Fruit fly (Drosophila melanogaster): ENCODE results near the gene Strump.

Gene Strump

dm6 chr3L:16112069-16112820 lies 9.6 kb upstream of the Strump start, which contains the start of gene Zn72D (continued):
- no peak for TF ChIP-seq eve (GFP tag; optimal IDR thresholded peaks at IDR 0.05)
- TF ChIP-seq nerfin-1 (tag; optimal IDR thresholded peaks at IDR 0.05): peak; percentile 9
- no peak for TF ChIP-seq ERR (GFP tag; optimal IDR thresholded peaks at IDR 0.05)
- peak; percentile 22 for TF ChIP-seq CG12659 (GFP tag; optimal IDR thresholded peaks at IDR 0.05)
- TF ChIP-seq B-H2 (GFP tag; optimal IDR thresholded peaks at IDR 0.05): no peak
- no peak for TF ChIP-seq CG6254 (GFP tag; optimal IDR thresholded peaks at IDR 0.05)
- no peak for TF ChIP-seq tap (tag; optimal IDR thresholded peaks at IDR 0.05)
- TF ChIP-seq Fer3 (tag; optimal IDR thresholded peaks at IDR 0.05): no peak
- TF ChIP-seq CG4730 (GFP tag; IDR thresholded peaks at IDR 0.05): no peak
- no peak for TF ChIP-seq CG10654 (GFP tag; optimal IDR thresholded peaks at IDR 0.05)
- TF ChIP-seq CG15514 (GFP tag; optimal IDR thresholded peaks at IDR 0.05): peak; percentile 21
- TF ChIP-seq Mrtf (GFP tag; IDR thresholded peaks at IDR 0.05): no peak
- TF ChIP-seq ash1 (GFP tag; optimal IDR thresholded peaks at IDR 0.05): no peak
- no peak for TF ChIP-seq shn (GFP tag; optimal IDR thresholded peaks at IDR 0.05)
- no peak for TF ChIP-seq klu (GFP tag; IDR thresholded peaks at IDR 0.05)
- TF ChIP-seq CG15601 (tag; optimal IDR thresholded peaks at IDR 0.05): no peak
- TF ChIP-seq bowl (GFP tag; IDR thresholded peaks at IDR 0.05): no peak
- no peak for TF ChIP-seq eyg (GFP tag; optimal IDR thresholded peaks at IDR 0.05)
- peak; percentile 60 for TF ChIP-seq CG9797 (GFP tag; optimal IDR thresholded peaks at IDR 0.05)
- TF ChIP-seq CG13624 (GFP tag; optimal IDR thresholded peaks at IDR 0.05): no peak
- TF ChIP-seq run (tag; optimal IDR thresholded peaks at IDR 0.05): no peak
- no peak for TF ChIP-seq CG10979 (tag; optimal IDR thresholded peaks at IDR 0.05)
- no peak for TF ChIP-seq Dip2 (GFP tag; IDR thresholded peaks at IDR 0.05)
- TF ChIP-seq CG30403 (GFP tag; optimal IDR thresholded peaks at IDR 0.05): no peak
- no peak for TF ChIP-seq emc (GFP tag; optimal IDR thresholded peaks at IDR 0.05)
- TF ChIP-seq psq (GFP tag; optimal IDR thresholded peaks at IDR 0.05): no peak
- TF ChIP-seq Chrac-16 (GFP tag; optimal IDR thresholded peaks at IDR 0.05): no peak
- no peak for TF ChIP-seq CG6765 (GFP tag; optimal IDR thresholded peaks at IDR 0.05)
- TF ChIP-seq CG8359 (GFP tag; optimal IDR thresholded peaks at IDR 0.05; ENCODE audit: borderline replicate concordance): no peak
- TF ChIP-seq chn (GFP tag; optimal IDR thresholded peaks at IDR 0.05): no peak
- TF ChIP-seq dimm (GFP tag; IDR thresholded peaks at IDR 0.05): no peak
- no peak for TF ChIP-seq vnd (GFP tag; IDR thresholded peaks at IDR 0.05; ENCODE audit: partially characterized antibody)
- no peak for TF ChIP-seq CG14860 (GFP tag; IDR thresholded peaks at IDR 0.05; ENCODE audit: partially characterized antibody)
- TF ChIP-seq CrebB (tag; optimal IDR thresholded peaks at IDR 0.05): no peak
- TF ChIP-seq gcm2 (GFP tag; optimal IDR thresholded peaks at IDR 0.05): no peak
- TF ChIP-seq Elba2 (GFP tag; optimal IDR thresholded peaks at IDR 0.05): no peak
- TF ChIP-seq YL-1 (GFP tag; optimal IDR thresholded peaks at IDR 0.05): peak; percentile 75
- no peak for TF ChIP-seq dpn (GFP tag; optimal IDR thresholded peaks at IDR 0.05)
- TF ChIP-seq Ets65A (GFP tag): no peak
- TF ChIP-seq zfh2 (GFP tag; optimal IDR thresholded peaks at IDR 0.05): peak; percentile 24
- TF ChIP-seq CG6272 (GFP tag; IDR thresholded peaks at IDR 0.05): no peak
- TF ChIP-seq slp2 (GFP tag; optimal IDR thresholded peaks at IDR 0.05): no peak
- TF ChIP-seq CG6813 (GFP tag; optimal IDR thresholded peaks at IDR 0.05): no peak
- TF ChIP-seq CG4404 (GFP tag; IDR thresholded peaks at IDR 0.05): no peak
- TF ChIP-seq CG31388 (GFP tag; optimal IDR thresholded peaks at IDR 0.05): no peak
- TF ChIP-seq CG1647 (GFP tag; optimal IDR thresholded peaks at IDR 0.05): no peak
- TF ChIP-seq CG10267 (tag; optimal IDR thresholded peaks at IDR 0.05): no peak
- TF ChIP-seq sima (GFP tag; optimal IDR thresholded peaks at IDR 0.05): no peak
- TF ChIP-seq fd102C (GFP tag; optimal IDR thresholded peaks at IDR 0.05): no peak
- no peak for TF ChIP-seq CG2889 (GFP tag; IDR thresholded peaks at IDR 0.05)
- TF ChIP-seq CG18764 (GFP tag; optimal IDR thresholded peaks at IDR 0.05): no peak
